Worm (Caenorhabditis elegans): Measurements from ENCODE around the gene ZC317.7.

- TF ChIP-seq T22C8.4 (GFP tag; IDR thresholded peaks at IDR 0.05), result no peak
- no peak for TF ChIP-seq tab-1 (GFP tag; IDR thresholded peaks at IDR 0.05)
- TF ChIP-seq ref-1 (GFP tag; conservative IDR thresholded peaks at IDR 0.05), result no peak
- TF ChIP-seq ztf-23 (GFP tag; IDR thresholded peaks at IDR 0.05), result no peak
- no peak for TF ChIP-seq klf-2 (GFP tag; conservative IDR thresholded peaks at IDR 0.05)
Observed at ce11 chrV:5465335-5465734, 5.5 kb downstream of the ZC317.7 start, which contains the start of gene srg-68.

All from whole organism, midembryonic.